Worm (Caenorhabditis elegans): ENCODE data around the gene srx-36.

ce11 chrV:7118796-7119195, 12.1 kb downstream of the srx-36 start, which contains the start of gene srx-33:
- no peak for TF ChIP-seq tab-1 (GFP tag; IDR thresholded peaks at IDR 0.05)
- TF ChIP-seq klf-2 (GFP tag; conservative IDR thresholded peaks at IDR 0.05): no peak
- TF ChIP-seq cog-1 (tag; optimal IDR thresholded peaks at IDR 0.05): no peak
- TF ChIP-seq flt-1 (GFP tag; IDR thresholded peaks at IDR 0.05): no peak
